Worm (Caenorhabditis elegans): ENCODE results near the gene tbc-1.
A peak's percentile ranks its signal among the peaks of the same experiment; 100 is the strongest.

The tbc-1 gene

DNA sequence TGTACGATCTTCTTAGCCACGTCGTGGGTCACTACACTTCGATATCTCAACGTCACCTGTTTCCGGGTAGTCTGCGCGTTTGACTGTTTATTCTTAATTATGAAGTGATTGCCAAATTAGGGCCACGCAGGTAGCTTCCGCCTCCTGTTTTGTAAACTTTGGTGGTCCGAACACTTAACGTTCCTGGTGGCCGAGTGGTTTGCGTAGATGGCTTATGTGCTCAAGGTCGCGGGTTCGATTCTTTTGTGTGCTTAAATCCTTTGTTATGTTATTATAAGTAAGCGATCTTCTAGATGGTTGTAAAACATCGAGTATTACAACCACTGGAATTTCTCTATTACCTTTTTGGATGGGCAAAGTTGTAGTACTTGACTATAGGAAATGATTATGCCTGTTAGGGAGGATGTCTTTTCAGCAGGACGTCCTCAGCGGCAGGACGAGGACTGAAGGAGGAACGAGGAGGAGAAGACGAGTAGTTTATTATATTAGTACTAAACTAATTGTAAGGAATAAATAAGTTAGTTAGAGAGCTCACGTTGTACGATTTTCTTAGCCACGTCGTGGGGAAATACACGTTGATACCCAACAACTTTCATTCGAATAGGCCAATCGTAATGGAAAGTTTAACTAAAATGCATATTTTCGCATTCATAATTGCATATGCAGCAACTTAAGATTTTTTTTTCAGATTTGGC is 6.4 kb downstream of the tbc-1 start:
- TF ChIP-seq mab-5 (tag; optimal IDR thresholded peaks at IDR 0.05) (no peak), nhr-237 (tag; optimal IDR thresholded peaks at IDR 0.05) (no peak)

DNA sequence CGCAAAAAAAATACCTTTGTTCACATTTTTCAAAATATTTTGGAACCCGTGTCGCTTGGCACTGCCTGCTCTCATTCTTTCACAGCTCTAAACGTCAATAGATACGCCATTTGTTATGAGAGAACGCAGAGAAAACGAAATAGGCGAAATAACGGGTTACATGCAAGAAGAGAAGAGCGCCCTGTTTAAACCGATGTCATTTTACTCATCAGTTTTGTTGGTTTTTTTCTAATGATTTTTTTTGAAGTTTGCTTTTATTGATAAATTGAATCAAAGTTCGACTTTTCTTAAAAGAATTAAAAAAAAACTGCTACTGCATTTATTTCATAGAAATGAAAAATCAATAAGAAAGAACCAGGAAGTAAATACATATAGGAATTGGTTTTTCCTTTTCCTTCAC is 8.2 kb downstream of the tbc-1 start:
- TF ChIP-seq lin-11 (tag; optimal IDR thresholded peaks at IDR 0.05) (no peak), F13H6.1 (tag; optimal IDR thresholded peaks at IDR 0.05) (peak; percentile 44), ztf-11 (tag; optimal IDR thresholded peaks at IDR 0.05) (no peak), C34F6.9 (tag; optimal IDR thresholded peaks at IDR 0.05) (peak; percentile 48), crh-2 (tag; optimal IDR thresholded peaks at IDR 0.05) (peak; percentile 54), sma-3 (GFP tag; optimal IDR thresholded peaks at IDR 0.05) (peak; percentile 27), ztf-4 (tag; optimal IDR thresholded peaks at IDR 0.05) (peak; percentile 72), lin-13 (GFP tag; optimal IDR thresholded peaks at IDR 0.05) (peak; percentile 0), nhr-129 (tag; optimal IDR thresholded peaks at IDR 0.05) (peak; percentile 55), ama-1 (optimal IDR thresholded peaks at IDR 0.05) (no peak), nhr-21 (tag; optimal IDR thresholded peaks at IDR 0.05) (peak; percentile 17), nhr-25 (tag; optimal IDR thresholded peaks at IDR 0.05) (peak; percentile 51), ZK546.5 (tag; optimal IDR thresholded peaks at IDR 0.05) (no peak), sma-9 (GFP tag; optimal IDR thresholded peaks at IDR 0.05) (peak; percentile 50), sma-9 (tag; optimal IDR thresholded peaks at IDR 0.05) (no peak), lsy-2 (tag; optimal IDR thresholded peaks at IDR 0.05) (peak in 1 of 2 experiments; percentile 64), nhr-6 (tag; optimal IDR thresholded peaks at IDR 0.05) (no peak), unc-55 (GFP tag; optimal IDR thresholded peaks at IDR 0.05) (peak; percentile 20)

DNA sequence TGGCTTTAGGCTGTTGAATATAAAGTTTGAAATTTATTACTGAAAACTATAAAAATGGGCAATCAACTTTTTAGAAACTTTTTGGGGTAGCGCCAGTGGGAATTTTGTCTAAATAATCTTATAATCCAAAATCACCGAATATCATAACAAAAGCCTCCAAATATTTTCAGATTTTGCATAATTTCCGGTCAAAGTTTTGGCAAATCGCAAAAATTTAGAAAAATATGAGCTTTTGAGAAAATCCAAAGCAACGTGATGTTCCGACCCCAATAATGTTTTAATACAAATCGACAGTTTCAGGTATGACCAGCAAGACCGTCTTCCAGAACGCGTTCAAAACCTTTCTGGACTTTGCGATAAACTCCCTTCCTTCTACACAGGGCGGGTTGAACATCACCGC is 8.8 kb downstream of the tbc-1 start, which contains the start of gene emre-1:
Gene emre-1 (plus strand): TSS at position 301 of the 400 bp plus-strand sequence.
- TF ChIP-seq ceh-82 (tag; optimal IDR thresholded peaks at IDR 0.05), result no peak
- no peak for TF ChIP-seq egl-27 (tag; optimal IDR thresholded peaks at IDR 0.05)
- no peak for TF ChIP-seq blmp-1 (tag; optimal IDR thresholded peaks at IDR 0.05; ENCODE audit: insufficient read depth)
- TF ChIP-seq nhr-129 (tag; optimal IDR thresholded peaks at IDR 0.05), result no peak
- TF ChIP-seq lin-11 (tag; optimal IDR thresholded peaks at IDR 0.05), result no peak
- TF ChIP-seq dmd-4 (tag; optimal IDR thresholded peaks at IDR 0.05), result no peak
- no peak for TF ChIP-seq C34F6.9 (tag; optimal IDR thresholded peaks at IDR 0.05)
- TF ChIP-seq elt-1 (tag; optimal IDR thresholded peaks at IDR 0.05), result no peak
- TF ChIP-seq Y55F3AM.14 (GFP tag; optimal IDR thresholded peaks at IDR 0.05), result no peak
- TF ChIP-seq mbf-1 (tag; optimal IDR thresholded peaks at IDR 0.05), result no peak

DNA sequence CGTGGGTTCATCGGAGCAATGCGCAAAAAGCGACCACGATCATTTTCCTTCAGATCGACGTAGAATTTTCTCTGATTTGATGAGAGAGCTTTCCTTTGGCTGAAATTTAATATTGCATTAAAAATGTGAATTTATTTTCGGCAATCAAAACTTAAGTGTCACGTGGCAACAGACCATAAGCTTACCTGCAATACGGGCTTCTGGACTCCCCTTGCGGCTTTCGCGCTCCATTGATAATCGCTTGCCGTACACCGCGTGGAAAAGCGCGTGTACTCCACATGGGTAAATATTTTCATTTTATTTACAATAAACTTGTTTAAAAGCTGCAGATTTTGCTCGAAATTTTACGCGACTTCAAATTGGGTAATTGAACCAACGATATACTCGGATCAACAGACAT is 12.0 kb downstream of the tbc-1 start, which contains the start of gene plp-2:
Gene plp-2 (minus strand): TSS at position 280 of the 400 bp plus-strand sequence.
- TF ChIP-seq mbf-1 (tag; optimal IDR thresholded peaks at IDR 0.05) (no peak), nhr-77 (tag; optimal IDR thresholded peaks at IDR 0.05) (no peak), R02D3.7 (tag; optimal IDR thresholded peaks at IDR 0.05) (no peak), unc-39 (tag; optimal IDR thresholded peaks at IDR 0.05) (no peak), fos-1 (tag; optimal IDR thresholded peaks at IDR 0.05) (no peak), nhr-11 (tag; optimal IDR thresholded peaks at IDR 0.05) (no peak)

DNA sequence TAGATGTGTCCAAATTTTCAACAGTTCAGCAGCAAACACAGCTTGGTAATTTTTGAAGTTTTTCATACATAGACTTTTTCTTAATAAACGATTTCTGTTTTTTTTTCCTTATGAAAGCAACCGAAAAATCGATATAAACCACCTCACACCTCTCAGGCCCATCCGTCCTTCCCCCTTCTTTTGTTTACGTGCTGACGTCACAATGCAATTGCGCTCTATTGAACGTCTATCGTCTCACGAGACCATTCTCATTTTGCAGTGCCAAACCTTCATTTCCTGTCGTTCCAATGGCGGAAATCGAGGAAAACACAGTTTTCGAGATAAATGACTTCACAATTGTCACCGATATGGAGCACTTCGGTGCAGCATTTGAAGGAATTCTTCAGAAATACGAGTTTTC is 12.7 kb downstream of the tbc-1 start, which contains the start of gene rbg-1:
Gene rbg-1 (plus strand): TSS at position 260 of the 400 bp plus-strand sequence.
- no peak for TF ChIP-seq R02D3.7 (tag; optimal IDR thresholded peaks at IDR 0.05)
- TF ChIP-seq elt-1 (tag; optimal IDR thresholded peaks at IDR 0.05), result no peak
- TF ChIP-seq peb-1 (tag; optimal IDR thresholded peaks at IDR 0.05), result no peak
- TF ChIP-seq dmd-4 (tag; optimal IDR thresholded peaks at IDR 0.05), result no peak
- peak; percentile 64 for TF ChIP-seq sma-9 (GFP tag; optimal IDR thresholded peaks at IDR 0.05)
- no peak for TF ChIP-seq sma-9 (tag; optimal IDR thresholded peaks at IDR 0.05)
- peak; percentile 33 to 75 for TF ChIP-seq lsy-2 (tag; optimal IDR thresholded peaks at IDR 0.05)
- no peak for TF ChIP-seq nhr-23 (tag; optimal IDR thresholded peaks at IDR 0.05)
- TF ChIP-seq lin-11 (tag; optimal IDR thresholded peaks at IDR 0.05), result peak; percentile 66
- TF ChIP-seq fos-1 (tag; optimal IDR thresholded peaks at IDR 0.05), result peak; percentile 79
- no peak for TF ChIP-seq lin-39 (tag; optimal IDR thresholded peaks at IDR 0.05)
- TF ChIP-seq nhr-21 (tag; optimal IDR thresholded peaks at IDR 0.05), result peak; percentile 30
- no peak for TF ChIP-seq nhr-237 (tag; optimal IDR thresholded peaks at IDR 0.05)
- no peak for TF ChIP-seq nhr-12 (tag; optimal IDR thresholded peaks at IDR 0.05)
- TF ChIP-seq nhr-77 (tag; optimal IDR thresholded peaks at IDR 0.05), result no peak
- TF ChIP-seq aly-2 (tag; optimal IDR thresholded peaks at IDR 0.05), result no peak
- TF ChIP-seq zag-1 (tag; optimal IDR thresholded peaks at IDR 0.05), result peak; percentile 23
- TF ChIP-seq nhr-11 (tag; optimal IDR thresholded peaks at IDR 0.05), result no peak
- TF ChIP-seq skn-1 (tag; optimal IDR thresholded peaks at IDR 0.05), result no peak
- TF ChIP-seq ZK546.5 (tag; optimal IDR thresholded peaks at IDR 0.05), result no peak
- no peak for TF ChIP-seq blmp-1 (tag; optimal IDR thresholded peaks at IDR 0.05; ENCODE audit: insufficient read depth)
- no peak for TF ChIP-seq nhr-10 (tag; optimal IDR thresholded peaks at IDR 0.05)
- TF ChIP-seq unc-62 (GFP tag; optimal IDR thresholded peaks at IDR 0.05), result no peak
- TF ChIP-seq elt-3 (tag; optimal IDR thresholded peaks at IDR 0.05), result no peak
- TF ChIP-seq sma-3 (GFP tag; optimal IDR thresholded peaks at IDR 0.05), result peak; percentile 59
- no peak for TF ChIP-seq alr-1 (tag; optimal IDR thresholded peaks at IDR 0.05)
- TF ChIP-seq ztf-1 (GFP tag; conservative IDR thresholded peaks at IDR 0.05), result no peak
- TF ChIP-seq mdl-1 (tag; optimal IDR thresholded peaks at IDR 0.05), result peak in 1 of 2 experiments; percentile 28

Data from whole organism, L2 larva.